Fruit fly (Drosophila melanogaster) whole organism, wandering third instar larva: ENCODE measurements around the gene CG2991.

Source experiments
- Abd-B ChIP-seq: fragments of >200 bp; optimal IDR thresholded peaks from 2 replicates; lab custom pipeline; 2017; ENCODE audit warnings: missing biosample characterization, missing genetic modification characterization
- CG32264 ChIP-seq: fragments of 200-800 bp; sonication (Bioruptor generic); optimal IDR thresholded peaks from 2 replicates; lab custom pipeline; 2016; ENCODE audit warnings: missing biosample characterization, missing genetic modification characterization
- CrebA ChIP-seq: fragments of 200-800 bp; sonication (Bioruptor generic); optimal IDR thresholded peaks from 2 replicates; lab custom pipeline; 2016; ENCODE audit warnings: missing biosample characterization, mild to moderate bottlenecking, missing genetic modification characterization, borderline replicate concordance
- Dfd ChIP-seq: fragments of >200 bp; optimal IDR thresholded peaks from 2 replicates; lab custom pipeline; 2017; ENCODE audit warnings: missing biosample characterization, missing genetic modification characterization
- Dif ChIP-seq: fragments of 200-275, 200-300 bp; sonication (Bioruptor generic); optimal IDR thresholded peaks from 2 replicates; lab custom pipeline; 2018; ENCODE audit warnings: missing biosample characterization, missing genetic modification characterization; ENCODE audit not compliant: partially characterized antibody
- GATAd ChIP-seq: sonication (Bioruptor generic); optimal IDR thresholded peaks from 2 replicates; lab custom pipeline; 2016; ENCODE audit warnings: missing biosample characterization, missing genetic modification characterization
- HLH106 ChIP-seq: fragments of 200-800 bp; optimal IDR thresholded peaks from 3 replicates; lab custom pipeline; 2019; ENCODE audit warnings: missing biosample characterization, mild to moderate bottlenecking, missing genetic modification characterization, moderate library complexity
- Hnf4 ChIP-seq: fragments of 200-800 bp; sonication (Bioruptor generic); optimal IDR thresholded peaks from 2 replicates; lab custom pipeline; 2016; ENCODE audit warnings: missing biosample characterization, mild to moderate bottlenecking, missing genetic modification characterization
- Jra ChIP-seq: sonication (Bioruptor generic); optimal IDR thresholded peaks from 2 replicates; lab custom pipeline; 2016; ENCODE audit warnings: missing biosample characterization, missing genetic modification characterization
- Myc ChIP-seq: fragments of >200 bp; optimal IDR thresholded peaks from 2 replicates; lab custom pipeline; 2017
- N ChIP-seq: fragments of >200 bp; optimal IDR thresholded peaks from 2 replicates; lab custom pipeline; 2018; ENCODE audit warnings: missing biosample characterization, missing external identifiers, missing genetic modification characterization
- OdsH ChIP-seq: fragments of 200-800 bp; sonication (Bioruptor generic); optimal IDR thresholded peaks from 2 replicates; lab custom pipeline; 2016; ENCODE audit warnings: missing biosample characterization, mild to moderate bottlenecking, missing genetic modification characterization
- Sp1 ChIP-seq: fragments of 200-800 bp; sonication (Bioruptor generic); optimal IDR thresholded peaks from 3 replicates; lab custom pipeline; 2019; ENCODE audit warnings: missing biosample characterization, mild to moderate bottlenecking, missing genetic modification characterization, moderate library complexity
- Vsx2 ChIP-seq: fragments of 200-300, 225-300 bp; sonication (Bioruptor generic); optimal IDR thresholded peaks from 2 replicates; lab custom pipeline; 2018; ENCODE audit warnings: missing biosample characterization, missing genetic modification characterization; ENCODE audit not compliant: partially characterized antibody
- br ChIP-seq: fragments of 200-800 bp; sonication (Bioruptor generic); optimal IDR thresholded peaks from 2 replicates; lab custom pipeline; 2016; ENCODE audit warnings: missing biosample characterization, missing genetic modification characterization
- brk ChIP-seq: fragments of 200-800 bp; sonication (Bioruptor generic); optimal IDR thresholded peaks from 2 replicates; lab custom pipeline; 2016; ENCODE audit warnings: missing biosample characterization, mild to moderate bottlenecking, missing genetic modification characterization
- dl ChIP-seq, 2 experiments: fragments of 175-275, 200-275 bp in 1 of 2; fragments of 200-275 bp in 1 of 2; sonication (Bioruptor generic); optimal IDR thresholded peaks; lab custom pipeline; 2018; ENCODE audit warnings: mild to moderate bottlenecking in 2 of 2, missing biosample characterization in 2 of 2, missing genetic modification characterization in 2 of 2, moderate library complexity in 2 of 2; ENCODE audit not compliant: partially characterized antibody in 2 of 2, insufficient read depth in 1 of 2
- dmrt93B ChIP-seq: fragments of 200-800 bp; sonication (Bioruptor generic); optimal IDR thresholded peaks from 2 replicates; lab custom pipeline; 2018; ENCODE audit warnings: missing biosample characterization, mild to moderate bottlenecking, missing genetic modification characterization
- dsf ChIP-seq: sonication (Bioruptor generic); optimal IDR thresholded peaks from 2 replicates; lab custom pipeline; 2016; ENCODE audit warnings: missing biosample characterization, missing genetic modification characterization, borderline replicate concordance
- ey ChIP-seq: fragments of 200-800 bp; sonication (Bioruptor generic); optimal IDR thresholded peaks from 2 replicates; lab custom pipeline; 2016; ENCODE audit warnings: missing biosample characterization, missing genetic modification characterization
- foxo ChIP-seq, 2 experiments: fragments of 200-800 bp; sonication (Bioruptor generic); optimal IDR thresholded peaks; 2 replicates in 1 of 2; 3 replicates in 1 of 2; lab custom pipeline; 2016 to 2017; ENCODE audit warnings: missing biosample characterization in 2 of 2, missing genetic modification characterization in 2 of 2
- fru ChIP-seq: fragments of 200-800 bp; sonication (Bioruptor generic); optimal IDR thresholded peaks from 3 replicates; lab custom pipeline; 2016; ENCODE audit warnings: missing biosample characterization, mild to moderate bottlenecking, missing genetic modification characterization
- h ChIP-seq: fragments of 200-800 bp; sonication (Bioruptor generic); optimal IDR thresholded peaks from 3 replicates; lab custom pipeline; 2016; ENCODE audit warnings: missing biosample characterization, mild to moderate bottlenecking, missing genetic modification characterization
- lola ChIP-seq: fragments of >200 bp; optimal IDR thresholded peaks from 2 replicates; lab custom pipeline; 2017; ENCODE audit warnings: missing biosample characterization, missing genetic modification characterization
- psq ChIP-seq: fragments of 200-800 bp; sonication (Bioruptor generic); optimal IDR thresholded peaks from 3 replicates; lab custom pipeline; 2017; ENCODE audit warnings: missing biosample characterization, mild to moderate bottlenecking, missing genetic modification characterization, moderate library complexity
- rgr ChIP-seq: fragments of 200-800 bp; sonication (Bioruptor generic); optimal IDR thresholded peaks from 3 replicates; lab custom pipeline; 2016; ENCODE audit warnings: missing biosample characterization, mild to moderate bottlenecking, missing genetic modification characterization
- sage ChIP-seq: fragments of 200-800 bp; sonication (Bioruptor generic); optimal IDR thresholded peaks from 2 replicates; lab custom pipeline; 2016; ENCODE audit warnings: missing biosample characterization, mild to moderate bottlenecking, missing genetic modification characterization
- sv ChIP-seq: fragments of 200-800 bp; sonication (Bioruptor generic); optimal IDR thresholded peaks from 3 replicates; lab custom pipeline; 2016; ENCODE audit warnings: missing biosample characterization, missing genetic modification characterization
- tai ChIP-seq: sonication (Bioruptor generic); optimal IDR thresholded peaks from 2 replicates; lab custom pipeline; 2016; ENCODE audit warnings: missing biosample characterization, missing genetic modification characterization
- usp ChIP-seq: fragments of >200 bp; optimal IDR thresholded peaks from 2 replicates; lab custom pipeline; 2017; ENCODE audit warnings: missing biosample characterization, missing genetic modification characterization
- woc ChIP-seq: sonication (Bioruptor generic); optimal IDR thresholded peaks from 2 replicates; lab custom pipeline; 2016; ENCODE audit warnings: missing biosample characterization, mild to moderate bottlenecking, missing genetic modification characterization

CG2991 gene

dm6 chr2L:2872309-2872932 is 15.5 kb downstream of the CG2991 start:
- TF ChIP-seq N (GFP tag; lab: Kevin White, UChicago), result no peak
- TF ChIP-seq brk (GFP tag; lab: Kevin White, UChicago), result no peak
- no peak for TF ChIP-seq Abd-B
- no peak for TF ChIP-seq CrebA (GFP tag; lab: Kevin White, UChicago)
- TF ChIP-seq Jra (GFP tag; lab: Kevin White, UChicago), result no peak

- no peak for TF ChIP-seq Myc (lab: Kevin White, UChicago)
- peak; percentile 60 for TF ChIP-seq h (GFP tag; lab: Kevin White, UChicago)
- TF ChIP-seq Hnf4 (GFP tag; lab: Kevin White, UChicago), result peak; percentile 28
- no peak for TF ChIP-seq sage (GFP tag; lab: Kevin White, UChicago)
- TF ChIP-seq br (GFP tag; lab: Kevin White, UChicago), result peak; percentile 66
- peak; percentile 53 for TF ChIP-seq fru
- TF ChIP-seq usp (GFP tag; lab: Kevin White, UChicago), result no peak
- TF ChIP-seq OdsH, result peak; percentile 46
- peak; percentile 82 for TF ChIP-seq Jra (GFP tag; lab: Kevin White, UChicago)
- peak in 1 of 2 experiments; percentile 77 for TF ChIP-seq foxo (GFP tag; optimal IDR thresholded peaks at IDR 0.05; lab: Kevin White, UChicago)
- peak; percentile 32 for TF ChIP-seq psq
- peak; percentile 32 for TF ChIP-seq rgr (GFP tag; lab: Kevin White, UChicago)
- peak; percentile 33 for TF ChIP-seq ey
- peak; percentile 44 for TF ChIP-seq HLH106 (tag; lab: Kevin White, UChicago)
- TF ChIP-seq Vsx2, result no peak
- TF ChIP-seq lola (GFP tag; lab: Kevin White, UChicago), result no peak
- TF ChIP-seq dmrt93B (GFP tag; lab: Kevin White, UChicago), result peak; percentile 5
- peak; percentile 32 for TF ChIP-seq sv (GFP tag; lab: Kevin White, UChicago)
- peak; percentile 45 for TF ChIP-seq Sp1
- TF ChIP-seq, all 38 proteins: peak for 14
Measured at dm6 chr2L:2872968-2873728, 16.2 kb downstream of the CG2991 start.

- TF ChIP-seq tai (GFP tag; lab: Kevin White, UChicago) (no peak), woc (GFP tag; lab: Kevin White, UChicago) (peak; percentile 29)
Measured at dm6 chr2L:2873729-2874127, 16.8 kb downstream of the CG2991 start.

- TF ChIP-seq Dfd (no peak), foxo (GFP tag; optimal IDR thresholded peaks at IDR 0.05; lab: Kevin White, UChicago) (no peak), tai (GFP tag; lab: Kevin White, UChicago) (no peak), usp (GFP tag; lab: Kevin White, UChicago) (no peak), CG32264 (GFP tag; lab: Kevin White, UChicago) (no peak), dl (GFP tag; optimal IDR thresholded peaks at IDR 0.05; lab: Kevin White, UChicago; ENCODE audit: insufficient read depth in 1 of 2, partially characterized antibody in 2 of 2) (no peak), ey (no peak), Dif (GFP tag; lab: Kevin White, UChicago) (no peak), Sp1 (no peak), dsf (GFP tag; lab: Kevin White, UChicago) (no peak), dmrt93B (GFP tag; lab: Kevin White, UChicago) (no peak), CrebA (GFP tag; lab: Kevin White, UChicago) (no peak), GATAd (no peak), sage (GFP tag; lab: Kevin White, UChicago) (no peak)
Measured at dm6 chr2L:2874185-2874541, 17.2 kb downstream of the CG2991 start, which contains the start of gene Ifrd1. TSS of gene Ifrd1 (minus strand) at chr2L:2874489.
